Fruit fly (Drosophila melanogaster): Measurements from ENCODE around the gene CG32073.
"Not testable (repeated sequence)": the region's sequence is repeated elsewhere in the genome, so short reads cannot be mapped to it uniquely, and the experiment has no call there.

CG32073 gene

dm6 chr3L:11107432-11107831 lies at the start of gene CG32073:
CG32073 (minus strand) TSS chr3L:11107582.
- TF ChIP-seq Sin3A (optimal IDR thresholded peaks at IDR 0.05), result no peak
- TF ChIP-seq psq (optimal IDR thresholded peaks at IDR 0.05), result no peak
- no peak for TF ChIP-seq h (optimal IDR thresholded peaks at IDR 0.05)
- no peak for TF ChIP-seq Myc (optimal IDR thresholded peaks at IDR 0.05)
- no peak for TF ChIP-seq ttk (optimal IDR thresholded peaks at IDR 0.05)
- TF ChIP-seq insv (optimal IDR thresholded peaks at IDR 0.05), result no peak

dm6 chr3L:11155380-11155779 lies 48.0 kb upstream of the CG32073 start:
- TF ChIP-seq Myc (optimal IDR thresholded peaks at IDR 0.05), result no peak

dm6 chr3L:11150735-11151287 lies 43.4 kb upstream of the CG32073 start, which contains the start of gene CG6216:
CG6216 (minus strand) TSS chr3L:11150785.
- TF ChIP-seq h (optimal IDR thresholded peaks at IDR 0.05) (no peak), Myc (optimal IDR thresholded peaks at IDR 0.05) (no peak), psq (optimal IDR thresholded peaks at IDR 0.05) (no peak), Sin3A (optimal IDR thresholded peaks at IDR 0.05) (no peak)

- TF ChIP-seq insv (optimal IDR thresholded peaks at IDR 0.05), result no peak
Measured at dm6 chr3L:11148478-11149251, 41.3 kb upstream of the CG32073 start.

dm6 chr3L:11147675-11148074 lies 40.3 kb upstream of the CG32073 start:
- TF ChIP-seq h (optimal IDR thresholded peaks at IDR 0.05) (no peak), Sin3A (optimal IDR thresholded peaks at IDR 0.05) (no peak), insv (optimal IDR thresholded peaks at IDR 0.05) (no peak)

- TF ChIP-seq insv (optimal IDR thresholded peaks at IDR 0.05) (no peak), ttk (optimal IDR thresholded peaks at IDR 0.05) (no peak), h (optimal IDR thresholded peaks at IDR 0.05) (no peak), Myc (optimal IDR thresholded peaks at IDR 0.05) (no peak), Sin3A (optimal IDR thresholded peaks at IDR 0.05) (no peak), psq (optimal IDR thresholded peaks at IDR 0.05) (no peak)
Measured at dm6 chr3L:11145065-11145464, 37.7 kb upstream of the CG32073 start.

- TF ChIP-seq psq (optimal IDR thresholded peaks at IDR 0.05) (no peak), insv (optimal IDR thresholded peaks at IDR 0.05) (no peak), Myc (optimal IDR thresholded peaks at IDR 0.05) (no peak), h (optimal IDR thresholded peaks at IDR 0.05) (no peak)
Measured at dm6 chr3L:11138862-11139261, 31.5 kb upstream of the CG32073 start.

dm6 chr3L:11136349-11136748 lies 29.0 kb upstream of the CG32073 start:
- TF ChIP-seq h (optimal IDR thresholded peaks at IDR 0.05), result no peak
- TF ChIP-seq ttk (optimal IDR thresholded peaks at IDR 0.05), result no peak

- TF ChIP-seq h (optimal IDR thresholded peaks at IDR 0.05) (no peak), Myc (optimal IDR thresholded peaks at IDR 0.05) (no peak), psq (optimal IDR thresholded peaks at IDR 0.05) (no peak), insv (optimal IDR thresholded peaks at IDR 0.05) (no peak), Sin3A (optimal IDR thresholded peaks at IDR 0.05) (no peak), ttk (optimal IDR thresholded peaks at IDR 0.05) (no peak)
Measured at dm6 chr3L:11135846-11136245, 28.5 kb upstream of the CG32073 start, which contains the start of gene IRSp53. IRSp53 (plus strand) TSS chr3L:11136049.

dm6 chr3L:11134886-11135285 lies 27.5 kb upstream of the CG32073 start, which contains the start of gene CG14143:
CG14143 (plus strand) TSS chr3L:11134987.
- TF ChIP-seq insv, psq, h (optimal IDR thresholded peaks at IDR 0.05): not testable (repeated sequence)

- TF ChIP-seq Sin3A, Myc, h (optimal IDR thresholded peaks at IDR 0.05): not testable (repeated sequence)
Measured at dm6 chr3L:11132055-11132454, 24.7 kb upstream of the CG32073 start, which contains the start of gene CG32074. CG32074 (minus strand) TSS chr3L:11132322.

- TF ChIP-seq insv (optimal IDR thresholded peaks at IDR 0.05) (no peak), Sin3A (optimal IDR thresholded peaks at IDR 0.05) (no peak), ttk (optimal IDR thresholded peaks at IDR 0.05) (no peak), Myc (optimal IDR thresholded peaks at IDR 0.05) (no peak), psq (optimal IDR thresholded peaks at IDR 0.05) (no peak), h (optimal IDR thresholded peaks at IDR 0.05) (no peak)
Measured at dm6 chr3L:11130535-11130934, 23.2 kb upstream of the CG32073 start, which contains the start of gene nol. nol (plus strand) TSS chr3L:11130835.

dm6 chr3L:11125636-11126532 lies 18.5 kb upstream of the CG32073 start:
- TF ChIP-seq h (optimal IDR thresholded peaks at IDR 0.05), result no peak
- no peak for TF ChIP-seq Sin3A (optimal IDR thresholded peaks at IDR 0.05)
- TF ChIP-seq psq (optimal IDR thresholded peaks at IDR 0.05), result no peak
- TF ChIP-seq ttk (optimal IDR thresholded peaks at IDR 0.05), result no peak
- no peak for TF ChIP-seq Myc (optimal IDR thresholded peaks at IDR 0.05)
- TF ChIP-seq insv (optimal IDR thresholded peaks at IDR 0.05), result no peak
